Worm (Caenorhabditis elegans) whole organism, L2 larva: ENCODE results near the gene bmy-1.

Experiments
- C34F6.9 ChIP-seq: fragments of 150-350 bp; optimal IDR thresholded peaks from 2 replicates; lab custom pipeline; 2014; ENCODE audit warnings: missing biosample characterization, missing genetic modification characterization
- F13H6.1 ChIP-seq: sonication (generic microtip); optimal IDR thresholded peaks from 2 replicates; lab custom pipeline; 2016; ENCODE audit warnings: missing genetic modification characterization, missing compliant biosample characterization
- R02D3.7 ChIP-seq: fragments of 150-350 bp; optimal IDR thresholded peaks from 2 replicates; lab custom pipeline; 2014; ENCODE audit warnings: missing biosample characterization, missing genetic modification characterization
- Y55F3AM.14 ChIP-seq: fragments of 200-800 bp; sonication (Bioruptor generic); optimal IDR thresholded peaks from 2 replicates; lab custom pipeline; 2018; ENCODE audit warnings: mild to moderate bottlenecking, missing genetic modification characterization, missing compliant biosample characterization
- aly-2 ChIP-seq: fragments of 150-350 bp; optimal IDR thresholded peaks from 2 replicates; lab custom pipeline; 2014; ENCODE audit warnings: missing biosample characterization, missing genetic modification characterization
- ama-1 ChIP-seq: fragments of 150-350 bp; optimal IDR thresholded peaks from 2 replicates; lab custom pipeline; 2018; ENCODE audit warnings: inconsistent platforms
- blmp-1 ChIP-seq: sonication (generic microtip); optimal IDR thresholded peaks from 2 replicates; lab custom pipeline; 2017; ENCODE audit warnings: missing genetic modification characterization, mild to moderate bottlenecking, missing compliant biosample characterization, antibody characterized with exemption, moderate library complexity; ENCODE audit not compliant: insufficient read depth
- ceh-16 ChIP-seq: fragments of 150-350 bp; optimal IDR thresholded peaks from 2 replicates; lab custom pipeline; 2014; ENCODE audit warnings: missing biosample characterization, missing genetic modification characterization
- ceh-82 ChIP-seq: fragments of 150-350 bp; optimal IDR thresholded peaks from 2 replicates; lab custom pipeline; 2014; ENCODE audit warnings: missing biosample characterization, missing genetic modification characterization
- dmd-4 ChIP-seq: sonication (generic microtip); optimal IDR thresholded peaks from 2 replicates; lab custom pipeline; 2017; ENCODE audit warnings: missing biosample characterization, missing genetic modification characterization
- elt-1 ChIP-seq: fragments of 150-350 bp; optimal IDR thresholded peaks from 2 replicates; lab custom pipeline; 2014; ENCODE audit warnings: missing biosample characterization, missing genetic modification characterization
- elt-3 ChIP-seq: sonication (generic microtip); optimal IDR thresholded peaks from 2 replicates; lab custom pipeline; 2017; ENCODE audit warnings: missing biosample characterization, missing genetic modification characterization
- fos-1 ChIP-seq: fragments of 150-350 bp; optimal IDR thresholded peaks from 2 replicates; lab custom pipeline; 2014; ENCODE audit warnings: missing biosample characterization, missing genetic modification characterization
- gmeb-1 ChIP-seq: fragments of 150-350 bp; optimal IDR thresholded peaks from 2 replicates; lab custom pipeline; 2014; ENCODE audit warnings: missing biosample characterization, missing genetic modification characterization
- lin-11 ChIP-seq: fragments of 150-350 bp; sonication (generic microtip); optimal IDR thresholded peaks from 2 replicates; lab custom pipeline; 2014; ENCODE audit warnings: missing biosample characterization, missing genetic modification characterization, inconsistent platforms, mixed read lengths
- lin-13 ChIP-seq: fragments of 150-350 bp; optimal IDR thresholded peaks from 2 replicates; lab custom pipeline; 2014; ENCODE audit warnings: missing biosample characterization, missing genetic modification reagents, missing genetic modification characterization
- lsy-2 ChIP-seq, 2 experiments: fragments of 150-350 bp in 1 of 2; sonication (generic microtip) in 1 of 2; optimal IDR thresholded peaks; 2 replicates each; lab custom pipeline; 2014 to 2017; ENCODE audit warnings: missing biosample characterization in 2 of 2, missing genetic modification characterization in 2 of 2
- mab-5 ChIP-seq: fragments of 150-350 bp; optimal IDR thresholded peaks from 2 replicates; lab custom pipeline; 2014; ENCODE audit warnings: missing biosample characterization, missing genetic modification characterization
- mbf-1 ChIP-seq: sonication (generic microtip); optimal IDR thresholded peaks from 2 replicates; lab custom pipeline; 2017; ENCODE audit warnings: missing biosample characterization, missing genetic modification characterization
- mdl-1 ChIP-seq, 2 experiments: fragments of 150-350 bp in 1 of 2; sonication (generic microtip) in 1 of 2; optimal IDR thresholded peaks; 2 replicates each; lab custom pipeline; 2017; ENCODE audit warnings: missing biosample characterization in 2 of 2, missing genetic modification characterization in 2 of 2
- nhr-10 ChIP-seq: sonication (generic microtip); optimal IDR thresholded peaks from 2 replicates; lab custom pipeline; 2017; ENCODE audit warnings: missing biosample characterization, missing genetic modification characterization
- nhr-12 ChIP-seq: fragments of 150-350 bp; optimal IDR thresholded peaks from 2 replicates; lab custom pipeline; 2014; ENCODE audit warnings: missing biosample characterization, missing genetic modification characterization
- nhr-129 ChIP-seq: fragments of 150-350 bp; optimal IDR thresholded peaks from 2 replicates; lab custom pipeline; 2014; ENCODE audit warnings: missing biosample characterization, missing genetic modification characterization
- nhr-21 ChIP-seq: fragments of 150-350 bp; optimal IDR thresholded peaks from 2 replicates; lab custom pipeline; 2014; ENCODE audit warnings: missing biosample characterization, missing genetic modification characterization
- nhr-237 ChIP-seq: fragments of 150-350 bp; optimal IDR thresholded peaks from 2 replicates; lab custom pipeline; 2014; ENCODE audit warnings: missing biosample characterization, missing genetic modification characterization
- nhr-6 ChIP-seq: fragments of 150-350 bp; optimal IDR thresholded peaks from 2 replicates; lab custom pipeline; 2014; ENCODE audit warnings: missing biosample characterization, missing genetic modification characterization
- nhr-77 ChIP-seq: fragments of 150-350 bp; optimal IDR thresholded peaks from 2 replicates; lab custom pipeline; 2014; ENCODE audit warnings: missing biosample characterization, missing genetic modification characterization
- peb-1 ChIP-seq: fragments of 150-350 bp; optimal IDR thresholded peaks from 2 replicates; lab custom pipeline; 2014; ENCODE audit warnings: missing biosample characterization, missing genetic modification characterization
- skn-1 ChIP-seq: sonication (generic microtip); optimal IDR thresholded peaks from 2 replicates; lab custom pipeline; 2017; ENCODE audit warnings: missing biosample characterization, missing genetic modification characterization
- sma-3 ChIP-seq: sonication (generic microtip); optimal IDR thresholded peaks from 2 replicates; lab custom pipeline; 2016; ENCODE audit warnings: missing genetic modification reagents, missing genetic modification characterization, missing compliant biosample characterization
- sma-9 ChIP-seq, 2 experiments: fragments of 150-350 bp in 1 of 2; sonication (generic microtip) in 1 of 2; optimal IDR thresholded peaks; 2 replicates each; lab custom pipeline; 2014 to 2016; ENCODE audit warnings: missing genetic modification characterization in 2 of 2, mild to moderate bottlenecking in 1 of 2, missing biosample characterization in 1 of 2, missing compliant biosample characterization in 1 of 2, missing genetic modification reagents in 1 of 2, moderate library complexity in 1 of 2
- snpc-4 ChIP-seq: fragments of 150-350 bp; optimal IDR thresholded peaks from 2 replicates; lab custom pipeline; 2014; ENCODE audit warnings: missing biosample characterization, missing genetic modification characterization
- unc-39 ChIP-seq: fragments of 150-350 bp; optimal IDR thresholded peaks from 2 replicates; lab custom pipeline; 2014; ENCODE audit warnings: missing biosample characterization, missing genetic modification characterization
- unc-55 ChIP-seq: fragments of 150-350 bp; sonication (generic microtip); optimal IDR thresholded peaks from 3 replicates; lab custom pipeline; 2014; ENCODE audit warnings: missing biosample characterization, missing genetic modification reagents, missing genetic modification characterization
- zag-1 ChIP-seq: fragments of 150-350 bp; optimal IDR thresholded peaks from 2 replicates; lab custom pipeline; 2014; ENCODE audit warnings: missing biosample characterization, missing genetic modification characterization

bmy-1 gene

ce11 chrII:5330206-5330686, 28.2 kb upstream of the bmy-1 start (continued):
- TF ChIP-seq ama-1 (peak; percentile 48), sma-9 (GFP tag; optimal IDR thresholded peaks at IDR 0.05; lab: Kevin White, UChicago) (peak; percentile 98), sma-9 (tag; optimal IDR thresholded peaks at IDR 0.05; lab: Kevin White, UChicago) (peak; percentile 82), dmd-4 (tag; lab: Kevin White, UChicago) (no peak), R02D3.7 (tag; lab: Kevin White, UChicago) (no peak), peb-1 (tag; lab: Kevin White, UChicago) (no peak), elt-3 (tag; lab: Kevin White, UChicago) (no peak), lin-13 (GFP tag; lab: Kevin White, UChicago) (peak; percentile 67)

- TF ChIP-seq unc-39 (tag; lab: Kevin White, UChicago) (no peak), lsy-2 (tag; optimal IDR thresholded peaks at IDR 0.05; lab: Kevin White, UChicago) (no peak), snpc-4 (tag; lab: Kevin White, UChicago) (no peak), unc-55 (no peak), sma-3 (GFP tag; lab: Kevin White, UChicago) (peak; percentile 5), nhr-10 (no peak), sma-9 (GFP tag; optimal IDR thresholded peaks at IDR 0.05; lab: Kevin White, UChicago) (peak; percentile 13), sma-9 (tag; optimal IDR thresholded peaks at IDR 0.05; lab: Kevin White, UChicago) (no peak), mab-5 (no peak), nhr-12 (tag; lab: Kevin White, UChicago) (no peak), zag-1 (tag; lab: Kevin White, UChicago) (no peak), ama-1 (peak; percentile 2), nhr-77 (tag; lab: Kevin White, UChicago) (no peak), mdl-1 (tag; optimal IDR thresholded peaks at IDR 0.05; lab: Kevin White, UChicago) (no peak), ceh-82 (no peak), nhr-129 (tag; lab: Kevin White, UChicago) (peak; percentile 11), nhr-237 (tag; lab: Kevin White, UChicago) (no peak), fos-1 (tag; lab: Kevin White, UChicago) (peak; percentile 58), ceh-16 (tag; lab: Kevin White, UChicago) (no peak), lin-11 (no peak), skn-1 (tag; lab: Kevin White, UChicago) (no peak), F13H6.1 (peak; percentile 43), mbf-1 (tag; lab: Kevin White, UChicago) (no peak)
- TF ChIP-seq, all 48 proteins: peak for 6
Measured at ce11 chrII:5331677-5332303, 26.7 kb upstream of the bmy-1 start.

ce11 chrII:5332345-5333124, 26.0 kb upstream of the bmy-1 start:
- TF ChIP-seq gmeb-1 (tag; lab: Kevin White, UChicago), result no peak
- peak; percentile 15 for TF ChIP-seq nhr-21 (tag; lab: Kevin White, UChicago)
- peak; percentile 37 for TF ChIP-seq fos-1 (tag; lab: Kevin White, UChicago)
- peak; percentile 53 for TF ChIP-seq sma-9 (GFP tag; optimal IDR thresholded peaks at IDR 0.05; lab: Kevin White, UChicago)
- no peak for TF ChIP-seq sma-9 (tag; optimal IDR thresholded peaks at IDR 0.05; lab: Kevin White, UChicago)

ce11 chrII:5333729-5334255, 24.7 kb upstream of the bmy-1 start:
- TF ChIP-seq Y55F3AM.14 (GFP tag; lab: Kevin White, UChicago), result no peak
- TF ChIP-seq gmeb-1 (tag; lab: Kevin White, UChicago), result no peak
- no peak for TF ChIP-seq nhr-6 (tag; lab: Kevin White, UChicago)
- peak; percentile 6 for TF ChIP-seq sma-9 (GFP tag; optimal IDR thresholded peaks at IDR 0.05; lab: Kevin White, UChicago)
- TF ChIP-seq sma-9 (tag; optimal IDR thresholded peaks at IDR 0.05; lab: Kevin White, UChicago), result no peak
- TF ChIP-seq fos-1 (tag; lab: Kevin White, UChicago), result peak; percentile 53
- peak; percentile 19 for TF ChIP-seq nhr-21 (tag; lab: Kevin White, UChicago)
- TF ChIP-seq, all 48 proteins: peak for 3

- TF ChIP-seq aly-2 (tag; lab: Kevin White, UChicago) (no peak), C34F6.9 (tag; lab: Kevin White, UChicago) (peak; percentile 15), mbf-1 (tag; lab: Kevin White, UChicago) (no peak), elt-1 (tag; lab: Kevin White, UChicago) (no peak), nhr-21 (tag; lab: Kevin White, UChicago) (peak; percentile 31), nhr-129 (tag; lab: Kevin White, UChicago) (peak; percentile 56), blmp-1 (tag; lab: Kevin White, UChicago) (no peak), dmd-4 (tag; lab: Kevin White, UChicago) (no peak), lin-13 (GFP tag; lab: Kevin White, UChicago) (peak; percentile 2), fos-1 (tag; lab: Kevin White, UChicago) (no peak), sma-9 (GFP tag; optimal IDR thresholded peaks at IDR 0.05; lab: Kevin White, UChicago) (no peak), sma-9 (tag; optimal IDR thresholded peaks at IDR 0.05; lab: Kevin White, UChicago) (no peak), lsy-2 (tag; optimal IDR thresholded peaks at IDR 0.05; lab: Kevin White, UChicago) (peak in 1 of 2 experiments; percentile 12), mdl-1 (tag; optimal IDR thresholded peaks at IDR 0.05; lab: Kevin White, UChicago) (no peak)
Measured at ce11 chrII:5334628-5335027, 23.9 kb upstream of the bmy-1 start.
